Worm (Caenorhabditis elegans): Measurements from ENCODE around the gene osm-1.

osm-1 gene

DNA sequence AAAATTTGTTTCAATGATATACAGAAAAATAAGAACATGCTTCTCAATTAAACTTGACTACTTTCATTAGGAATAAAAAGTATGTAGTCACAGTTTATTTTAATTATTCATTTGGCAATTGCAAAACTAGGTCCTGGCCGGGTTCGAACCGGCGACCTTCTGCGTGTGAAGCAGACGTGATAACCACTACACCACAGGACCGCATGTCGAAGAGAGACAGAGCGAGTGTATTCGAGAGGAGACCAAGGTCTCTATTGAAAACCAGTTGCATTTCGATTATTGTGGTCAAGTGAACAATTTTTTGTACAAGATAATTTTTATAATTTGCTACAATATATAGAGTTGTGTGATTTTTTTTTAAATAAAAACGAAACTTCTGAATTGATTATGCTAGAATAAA is 50.3 kb downstream of the osm-1 start:
- TF ChIP-seq zip-11 (GFP tag; IDR thresholded peaks at IDR 0.05) (0 out of 2 replicates have a peak, but pooled peaks have one; percentile 74), hif-1 (tag; optimal IDR thresholded peaks at IDR 0.05) (peak in 1 of 2 experiments; percentile 53), tag-97 (GFP tag; IDR thresholded peaks at IDR 0.05) (no peak), pha-4 (GFP tag; IDR thresholded peaks at IDR 0.05) (peak; percentile 88), pha-4 (tag; optimal IDR thresholded peaks at IDR 0.05) (no peak), unc-130 (GFP tag; optimal IDR thresholded peaks at IDR 0.05) (peak; percentile 51), egl-43 (GFP tag; IDR thresholded peaks at IDR 0.05) (peak; percentile 94), dve-1 (tag; optimal IDR thresholded peaks at IDR 0.05; ENCODE audit: insufficient read depth) (no peak), nhr-111 (GFP tag; optimal IDR thresholded peaks at IDR 0.05) (no peak), madf-5 (GFP tag; IDR thresholded peaks at IDR 0.05) (peak; percentile 80 to 86), lin-39 (tag; optimal IDR thresholded peaks at IDR 0.05) (no peak), lin-13 (GFP tag; optimal IDR thresholded peaks at IDR 0.05) (peak; percentile 28), ctbp-1 (GFP tag; IDR thresholded peaks at IDR 0.05) (peak; percentile 75; the same call in 1 of the 2 replicates), mes-2 (tag; optimal IDR thresholded peaks at IDR 0.05; ENCODE audit: poor library complexity, severe bottlenecking) (peak; percentile 89), nhr-237 (tag; optimal IDR thresholded peaks at IDR 0.05) (no peak), jun-1 (tag; optimal IDR thresholded peaks at IDR 0.05) (no peak), hlh-11 (tag; optimal IDR thresholded peaks at IDR 0.05) (peak; percentile 67), lsy-2 (tag; optimal IDR thresholded peaks at IDR 0.05) (no peak), cey-2 (tag; optimal IDR thresholded peaks at IDR 0.05; ENCODE audit: borderline replicate concordance, insufficient read depth) (no peak), hlh-30 (tag; optimal IDR thresholded peaks at IDR 0.05; ENCODE audit: insufficient read depth) (peak; percentile 58), daf-16 (GFP tag; optimal IDR thresholded peaks at IDR 0.05) (peak; percentile 36 to 80), daf-16 (tag; optimal IDR thresholded peaks at IDR 0.05) (peak; percentile 58), F26F4.8 (GFP tag; conservative IDR thresholded peaks at IDR 0.05) (peak; percentile 75), nhr-11 (tag; optimal IDR thresholded peaks at IDR 0.05) (peak; percentile 34), mdl-1 (tag; optimal IDR thresholded peaks at IDR 0.05) (peak in 1 of 2 experiments; percentile 53), ZK337.2 (GFP tag; IDR thresholded peaks at IDR 0.05) (peak; percentile 72), ces-1 (GFP tag; optimal IDR thresholded peaks at IDR 0.05) (no peak), ztf-7 (tag; optimal IDR thresholded peaks at IDR 0.05) (peak; percentile 62), mxl-3 (GFP tag; optimal IDR thresholded peaks at IDR 0.05) (peak; percentile 50), T26A8.4 (GFP tag; IDR thresholded peaks at IDR 0.05) (peak; percentile 78; the same call in 1 of the 2 replicates), lin-15B (tag; optimal IDR thresholded peaks at IDR 0.05) (no peak), R02D3.7 (tag; optimal IDR thresholded peaks at IDR 0.05) (no peak), dmd-9 (GFP tag; IDR thresholded peaks at IDR 0.05) (peak; percentile 80), zfp-2 (tag; optimal IDR thresholded peaks at IDR 0.05) (peak; percentile 1), Y5F2A.4 (GFP tag; optimal IDR thresholded peaks at IDR 0.05) (peak; percentile 42), daf-19 (GFP tag; conservative IDR thresholded peaks at IDR 0.05) (peak; percentile 77), aha-1 (tag) (peak; percentile 86), mxl-2 (GFP tag; conservative IDR thresholded peaks at IDR 0.05) (peak; percentile 72), ceh-28 (tag; optimal IDR thresholded peaks at IDR 0.05) (no peak), nhr-76 (tag; optimal IDR thresholded peaks at IDR 0.05) (no peak), sdz-12 (GFP tag; optimal IDR thresholded peaks at IDR 0.05) (peak; percentile 8), Y75B8A.6 (GFP tag; IDR thresholded peaks at IDR 0.05) (peak; percentile 79; the same call in 1 of the 2 replicates), T20F7.1 (GFP tag; optimal IDR thresholded peaks at IDR 0.05) (no peak), lin-29 (GFP tag; IDR thresholded peaks at IDR 0.05) (peak; percentile 73), tra-1 (GFP tag; IDR thresholded peaks at IDR 0.05) (peak; percentile 86), snpc-4 (tag; optimal IDR thresholded peaks at IDR 0.05) (peak; percentile 3), nhr-77 (tag; optimal IDR thresholded peaks at IDR 0.05) (peak; percentile 55), dmd-6 (GFP tag; IDR thresholded peaks at IDR 0.05) (peak; percentile 70), nhr-10 (tag; optimal IDR thresholded peaks at IDR 0.05) (no peak), aly-2 (tag; optimal IDR thresholded peaks at IDR 0.05) (no peak), D1046.2 (GFP tag; IDR thresholded peaks at IDR 0.05) (peak; percentile 80; the same call in 1 of the 2 replicates)
